Fruit fly (Drosophila melanogaster) S2 (cell line): ENCODE measurements around the gene ras.

Source experiments
- CG8478 ChIP-seq: fragments of >200 bp; optimal IDR thresholded peaks from 2 replicates; lab custom pipeline; 2018
- CTCF ChIP-seq, 2 experiments: fragments of >200 bp; optimal IDR thresholded peaks; 2 replicates each; lab custom pipeline; 2018

DNA sequence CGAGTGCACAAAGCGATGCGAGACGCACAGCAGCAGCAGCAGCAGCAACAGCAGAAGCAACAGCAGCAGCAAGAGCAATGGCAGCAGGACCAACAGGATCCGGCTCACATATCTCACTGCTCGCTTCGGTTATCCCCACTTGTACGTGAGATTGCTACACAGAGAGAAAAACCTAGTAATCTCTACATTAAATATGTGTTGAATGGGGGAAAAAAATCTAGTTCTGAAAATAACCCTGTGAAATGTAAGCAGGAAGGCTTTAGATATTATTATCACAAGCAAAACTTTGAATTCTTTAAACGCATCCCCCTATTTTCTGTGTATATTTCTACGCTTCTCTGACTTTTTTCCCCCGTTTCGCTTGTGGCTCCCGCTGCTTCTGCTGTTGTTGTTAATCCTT lies 46.6 kb upstream of the ras start:
- TF ChIP-seq CTCF (optimal IDR thresholded peaks at IDR 0.05; lab: Kevin White, UChicago) = no peak
- no peak for TF ChIP-seq CG8478 (lab: Kevin White, UChicago)
